Worm (Caenorhabditis elegans) whole organism, L2 larva: ENCODE measurements around the gene neg-1.

ENCODE experiments used
- F13H6.1 ChIP-seq: sonication (generic microtip); optimal IDR thresholded peaks from 2 replicates; lab custom pipeline; 2016; ENCODE audit warnings: missing genetic modification characterization, missing compliant biosample characterization
- R02D3.7 ChIP-seq: fragments of 150-350 bp; optimal IDR thresholded peaks from 2 replicates; lab custom pipeline; 2014; ENCODE audit warnings: missing biosample characterization, missing genetic modification characterization
- lin-13 ChIP-seq: fragments of 150-350 bp; optimal IDR thresholded peaks from 2 replicates; lab custom pipeline; 2014; ENCODE audit warnings: missing biosample characterization, missing genetic modification reagents, missing genetic modification characterization
- lsy-2 ChIP-seq, 2 experiments: fragments of 150-350 bp in 1 of 2; sonication (generic microtip) in 1 of 2; optimal IDR thresholded peaks; 2 replicates each; lab custom pipeline; 2014 to 2017; ENCODE audit warnings: missing biosample characterization in 2 of 2, missing genetic modification characterization in 2 of 2
- sma-3 ChIP-seq: sonication (generic microtip); optimal IDR thresholded peaks from 2 replicates; lab custom pipeline; 2016; ENCODE audit warnings: missing genetic modification reagents, missing genetic modification characterization, missing compliant biosample characterization
- snpc-4 ChIP-seq: fragments of 150-350 bp; optimal IDR thresholded peaks from 2 replicates; lab custom pipeline; 2014; ENCODE audit warnings: missing biosample characterization, missing genetic modification characterization
- zag-1 ChIP-seq: fragments of 150-350 bp; optimal IDR thresholded peaks from 2 replicates; lab custom pipeline; 2014; ENCODE audit warnings: missing biosample characterization, missing genetic modification characterization

ce11 chrV:4422127-4422526 is 47.5 kb upstream of the neg-1 start, which contains the start of gene skr-7:
- TF ChIP-seq sma-3: no peak
- TF ChIP-seq zag-1: no peak
- no peak for TF ChIP-seq lsy-2 (tag; optimal IDR thresholded peaks at IDR 0.05; lab: Kevin White, UChicago)
- TF ChIP-seq R02D3.7 (tag; lab: Kevin White, UChicago): no peak
- no peak for TF ChIP-seq F13H6.1 (tag; lab: Kevin White, UChicago)
- no peak for TF ChIP-seq snpc-4
- no peak for TF ChIP-seq lin-13 (GFP tag; lab: Kevin White, UChicago)
